Worm (Caenorhabditis elegans) whole organism, L1 larva: ENCODE results near the gene nhr-204.

Experiments used
- aly-2 ChIP-seq: fragments of 150-350 bp; optimal IDR thresholded peaks from 2 replicates; lab custom pipeline; 2014; ENCODE audit warnings: missing biosample characterization, missing genetic modification characterization
- ceh-90 ChIP-seq: sonication (generic microtip); optimal IDR thresholded peaks from 2 replicates; lab custom pipeline; 2016; ENCODE audit warnings: missing genetic modification characterization, missing compliant biosample characterization
- dpl-1 ChIP-seq, 3 experiments: fragments of 150-350 bp in 2 of 3; sonication (generic microtip) in 1 of 3; optimal IDR thresholded peaks; 2 replicates each; lab custom pipeline; 2014 to 2017; ENCODE audit warnings: missing biosample characterization in 3 of 3, missing genetic modification characterization in 3 of 3, missing genetic modification reagents in 3 of 3
- egl-27 ChIP-seq, 2 experiments: fragments of 150-350 bp in 1 of 2; sonication (generic microtip); optimal IDR thresholded peaks; 3 replicates each; lab custom pipeline; 2017 to 2018; ENCODE audit warnings: missing biosample characterization in 2 of 2, missing genetic modification characterization in 2 of 2, missing genetic modification reagents in 2 of 2
- lin-39 ChIP-seq: fragments of 150-350 bp; optimal IDR thresholded peaks from 2 replicates; lab custom pipeline; 2014; ENCODE audit warnings: missing biosample characterization, missing genetic modification reagents, missing genetic modification characterization
- mep-1 ChIP-seq: fragments of 150-350 bp; optimal IDR thresholded peaks from 2 replicates; lab custom pipeline; 2014; ENCODE audit warnings: missing biosample characterization, missing genetic modification characterization
- rnt-1 ChIP-seq: sonication (generic microtip); optimal IDR thresholded peaks from 2 replicates; lab custom pipeline; 2016; ENCODE audit warnings: mild to moderate bottlenecking, missing genetic modification characterization, moderate library complexity, missing compliant biosample characterization
- sup-37 ChIP-seq: fragments of 200-800 bp; sonication (Bioruptor generic); optimal IDR thresholded peaks from 2 replicates; lab custom pipeline; 2018; ENCODE audit warnings: mild to moderate bottlenecking, missing genetic modification characterization, missing compliant biosample characterization

- TF ChIP-seq dpl-1 (GFP tag; optimal IDR thresholded peaks at IDR 0.05; lab: Kevin White, UChicago), result no peak
- no peak for TF ChIP-seq rnt-1 (tag; lab: Kevin White, UChicago)
- TF ChIP-seq aly-2 (tag; lab: Kevin White, UChicago), result no peak
- TF ChIP-seq egl-27 (tag; optimal IDR thresholded peaks at IDR 0.05; lab: Kevin White, UChicago), result no peak
- no peak for TF ChIP-seq mep-1 (tag; lab: Kevin White, UChicago)
- TF ChIP-seq ceh-90 (tag; lab: Kevin White, UChicago), result no peak
- no peak for TF ChIP-seq lin-39
- no peak for TF ChIP-seq sup-37
These were observed 18.3 kb downstream of the nhr-204 start, which contains the start of gene txt-2 for ce11 chrV:240287-240686.
